Worm (Caenorhabditis elegans) whole organism, midembryonic: ENCODE measurements around the gene srw-29.
A peak's percentile ranks its signal among the peaks of the same experiment; 100 is the strongest.

Experiments
- T22C8.4 ChIP-seq: fragments of 200-800 bp; sonication (Bioruptor generic); IDR thresholded peaks from 2 replicates; pipeline ENCODE4 v1.3.6; 2022; ENCODE audit warnings: missing genetic modification characterization, missing compliant biosample characterization
- cog-1 ChIP-seq: sonication (generic microtip); optimal IDR thresholded peaks from 2 replicates; lab custom pipeline; 2016; ENCODE audit warnings: missing genetic modification characterization, missing compliant biosample characterization
- flt-1 ChIP-seq: fragments of 200-800 bp; sonication (Bioruptor generic); IDR thresholded peaks from 2 replicates; pipeline ENCODE4 v1.3.6; 2022; ENCODE audit warnings: missing genetic modification characterization, missing compliant biosample characterization
- klf-2 ChIP-seq: fragments of 200-800 bp; sonication (Bioruptor generic); conservative IDR thresholded peaks from 2 replicates; pipeline ENCODE4 v1.3.6; 2022; ENCODE audit warnings: missing genetic modification reagents, missing genetic modification characterization, missing compliant biosample characterization
- med-1 ChIP-seq: sonication (generic microtip); optimal IDR thresholded peaks from 2 replicates; lab custom pipeline; 2017; ENCODE audit warnings: missing genetic modification characterization, mild to moderate bottlenecking, missing compliant biosample characterization, antibody characterized with exemption, missing genetic modification reagents; ENCODE audit not compliant: insufficient read depth
- ref-1 ChIP-seq: fragments of 200-800 bp; sonication (Bioruptor generic); conservative IDR thresholded peaks from 2 replicates; pipeline ENCODE4 v1.3.6; 2022; ENCODE audit warnings: missing genetic modification reagents, missing genetic modification characterization, missing compliant biosample characterization
- tab-1 ChIP-seq: fragments of 200-800 bp; sonication (Bioruptor generic); IDR thresholded peaks from 2 replicates; pipeline ENCODE4 v1.3.6; 2022; ENCODE audit warnings: missing genetic modification characterization, missing compliant biosample characterization
- ztf-23 ChIP-seq: fragments of 200-800 bp; sonication (Bioruptor generic); IDR thresholded peaks from 2 replicates; pipeline ENCODE4 v1.3.6; 2022; ENCODE audit warnings: missing genetic modification reagents, missing genetic modification characterization, missing compliant biosample characterization
- ztf-29 ChIP-seq: fragments of 200-800 bp; sonication (Bioruptor generic); IDR thresholded peaks from 2 replicates; pipeline ENCODE4 v1.3.6; 2022; ENCODE audit warnings: missing genetic modification reagents, missing genetic modification characterization, missing compliant biosample characterization

Gene srw-29

DNA sequence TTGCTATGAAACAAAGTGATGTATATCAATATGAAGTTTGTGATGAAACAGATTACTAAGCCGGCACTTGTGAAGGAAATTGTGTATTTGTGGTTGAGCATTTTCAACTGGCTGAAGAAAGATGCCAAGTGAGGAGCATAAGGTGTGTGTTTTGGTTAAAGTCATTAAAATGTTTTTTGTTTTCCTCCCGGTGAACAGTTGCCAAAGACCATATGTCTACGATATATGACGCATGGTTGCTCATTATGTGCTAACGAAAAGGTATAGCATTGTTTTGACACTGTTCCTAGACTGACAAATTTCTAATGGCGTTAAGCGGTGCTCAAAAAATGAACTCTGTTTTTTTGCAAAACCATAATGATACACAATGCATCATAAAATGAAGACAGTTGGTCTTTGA is 7.3 kb downstream of the srw-29 start, which contains the start of gene str-55:
TSS of gene str-55 (minus strand) at position 101 of the 400 bp plus-strand sequence.
- TF ChIP-seq flt-1 (no peak), ztf-23 (GFP tag; lab: Robert Waterston, UW) (no peak), tab-1 (GFP tag; lab: Robert Waterston, UW) (no peak), klf-2 (GFP tag; lab: Robert Waterston, UW) (no peak), cog-1 (tag; lab: Kevin White, UChicago) (no peak), ztf-29 (GFP tag; lab: Robert Waterston, UW) (no peak), med-1 (GFP tag; lab: Kevin White, UChicago) (no peak), T22C8.4 (no peak), ref-1 (GFP tag; lab: Robert Waterston, UW) (no peak)

DNA sequence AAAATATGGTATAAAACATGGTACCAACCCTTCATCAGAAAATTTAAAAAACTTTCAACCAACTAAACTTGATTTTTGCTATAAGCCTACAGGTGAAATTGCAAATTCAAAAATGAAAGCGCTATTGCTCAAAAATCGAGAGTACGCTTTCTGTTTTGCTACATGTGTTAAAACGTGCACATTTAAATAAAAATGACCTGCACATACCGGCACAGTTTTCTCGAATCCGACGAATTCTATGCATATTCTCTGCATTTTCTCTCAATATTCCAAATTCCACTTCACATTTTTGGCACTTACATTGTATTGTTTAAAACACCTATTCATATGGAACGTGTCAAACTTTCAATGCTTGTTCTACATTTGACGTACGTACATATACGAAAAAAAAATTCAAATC is 13.8 kb downstream of the srw-29 start, which contains the start of gene srh-145:
TSS of gene srh-145 (plus strand) at position 193 of the 400 bp plus-strand sequence.
- TF ChIP-seq T22C8.4: no peak
- TF ChIP-seq klf-2 (GFP tag; lab: Robert Waterston, UW): no peak
- TF ChIP-seq ztf-23 (GFP tag; lab: Robert Waterston, UW): no peak
- TF ChIP-seq flt-1: no peak
- TF ChIP-seq med-1 (GFP tag; lab: Kevin White, UChicago): no peak
- no peak for TF ChIP-seq ref-1 (GFP tag; lab: Robert Waterston, UW)
- no peak for TF ChIP-seq ztf-29 (GFP tag; lab: Robert Waterston, UW)
- TF ChIP-seq tab-1 (GFP tag; lab: Robert Waterston, UW): no peak
- TF ChIP-seq cog-1 (tag; lab: Kevin White, UChicago): no peak

DNA sequence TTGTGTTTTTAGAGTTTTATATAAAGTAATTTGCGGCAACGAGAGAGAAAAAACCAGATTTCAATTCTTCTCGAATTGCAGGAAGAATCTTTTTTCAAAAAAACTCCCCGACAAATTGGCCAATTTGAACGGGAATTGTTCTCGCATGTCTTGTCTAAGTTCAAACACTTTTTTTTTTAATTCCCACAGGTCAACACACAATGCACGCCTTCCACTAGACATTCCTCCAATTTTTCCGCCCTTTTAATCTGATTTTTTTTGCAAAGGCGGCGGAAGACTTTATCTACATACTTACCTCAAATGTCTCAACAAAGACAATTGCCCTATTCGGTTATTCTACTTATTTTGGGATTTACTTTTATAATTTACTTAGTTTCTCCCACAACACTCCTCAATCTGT is 16.7 kb downstream of the srw-29 start, which contains the start of gene F26D2.3:
TSS of gene F26D2.3 (plus strand) at position 301 of the 400 bp plus-strand sequence.
- TF ChIP-seq klf-2 (GFP tag; lab: Robert Waterston, UW) (no peak), cog-1 (tag; lab: Kevin White, UChicago) (no peak), ztf-29 (GFP tag; lab: Robert Waterston, UW) (no peak), T22C8.4 (no peak)

DNA sequence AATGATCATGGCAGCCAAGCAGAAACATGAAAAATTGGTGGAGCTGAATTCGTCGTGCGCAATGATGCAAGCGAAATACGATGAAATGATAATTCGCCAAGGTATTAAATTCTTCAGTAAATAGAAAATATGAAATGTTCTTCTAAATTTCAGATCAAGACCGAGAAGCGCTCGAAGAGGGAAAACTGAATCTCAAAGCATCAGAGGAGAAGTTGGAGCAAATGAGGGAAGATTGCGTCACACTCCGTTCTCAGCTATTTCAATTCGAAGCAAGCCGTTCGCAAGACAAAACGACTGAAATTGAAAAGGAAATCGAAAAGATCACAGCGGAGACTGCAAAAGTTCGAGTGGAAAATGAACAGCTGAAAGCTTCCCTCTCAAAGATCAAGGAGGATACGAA is 18.0 kb downstream of the srw-29 start:
- TF ChIP-seq ztf-29 (GFP tag; lab: Robert Waterston, UW) (no peak), ref-1 (GFP tag; lab: Robert Waterston, UW) (no peak), cog-1 (tag; lab: Kevin White, UChicago) (no peak), T22C8.4 (no peak), klf-2 (GFP tag; lab: Robert Waterston, UW) (no peak), flt-1 (no peak), ztf-23 (GFP tag; lab: Robert Waterston, UW) (no peak)

DNA sequence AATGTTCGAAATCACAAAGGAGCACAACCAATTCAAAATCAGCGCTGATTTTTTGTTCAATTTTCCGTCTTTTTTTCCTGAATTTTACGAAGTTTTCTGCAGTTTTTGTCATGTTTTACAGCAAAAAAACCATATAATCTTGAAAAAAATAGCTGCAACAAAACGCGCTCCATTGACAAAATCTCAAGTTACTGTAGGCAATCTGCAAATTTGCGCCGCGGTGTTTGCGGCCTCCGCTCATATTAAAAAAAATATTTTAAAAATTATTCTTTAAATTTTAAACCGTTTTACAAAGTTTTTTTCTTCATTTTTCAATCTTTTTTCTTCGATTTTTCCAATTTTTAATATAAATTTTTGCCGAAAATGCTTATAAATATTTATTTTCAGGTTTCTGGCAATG is 19.0 kb downstream of the srw-29 start:
- no peak for TF ChIP-seq flt-1
- no peak for TF ChIP-seq ref-1 (GFP tag; lab: Robert Waterston, UW)
- TF ChIP-seq ztf-29 (GFP tag; lab: Robert Waterston, UW): no peak
- TF ChIP-seq tab-1 (GFP tag; lab: Robert Waterston, UW): no peak
- no peak for TF ChIP-seq T22C8.4
- TF ChIP-seq ztf-23 (GFP tag; lab: Robert Waterston, UW): no peak
- TF ChIP-seq cog-1 (tag; lab: Kevin White, UChicago): no peak
- TF ChIP-seq klf-2 (GFP tag; lab: Robert Waterston, UW): no peak
- no peak for TF ChIP-seq med-1 (GFP tag; lab: Kevin White, UChicago)

DNA sequence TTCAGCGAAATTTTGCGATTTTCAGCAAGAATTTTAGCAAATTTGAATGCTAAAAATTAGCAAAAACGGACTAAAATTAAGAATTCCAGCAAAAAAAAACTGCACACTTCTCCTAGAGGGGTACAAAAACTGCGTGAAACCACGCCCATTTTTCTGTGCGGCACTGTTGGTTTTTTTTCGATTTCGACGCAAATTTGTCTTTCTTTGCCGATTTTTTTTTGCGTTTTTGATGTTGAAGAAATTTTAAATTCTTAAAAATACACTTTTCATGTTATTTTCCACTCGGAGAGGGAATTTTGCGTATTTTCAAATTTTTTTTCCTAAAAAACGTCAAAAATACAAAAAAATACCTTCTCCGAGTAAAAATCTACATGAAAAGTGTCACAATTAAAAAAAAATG is 20.4 kb downstream of the srw-29 start, which contains the start of gene syp-1:
TSS of gene syp-1 (plus strand) at position 301 of the 400 bp plus-strand sequence.
- TF ChIP-seq cog-1 (tag; lab: Kevin White, UChicago): no peak
- no peak for TF ChIP-seq flt-1
- no peak for TF ChIP-seq ref-1 (GFP tag; lab: Robert Waterston, UW)
- TF ChIP-seq T22C8.4: no peak
- TF ChIP-seq tab-1 (GFP tag; lab: Robert Waterston, UW): no peak

DNA sequence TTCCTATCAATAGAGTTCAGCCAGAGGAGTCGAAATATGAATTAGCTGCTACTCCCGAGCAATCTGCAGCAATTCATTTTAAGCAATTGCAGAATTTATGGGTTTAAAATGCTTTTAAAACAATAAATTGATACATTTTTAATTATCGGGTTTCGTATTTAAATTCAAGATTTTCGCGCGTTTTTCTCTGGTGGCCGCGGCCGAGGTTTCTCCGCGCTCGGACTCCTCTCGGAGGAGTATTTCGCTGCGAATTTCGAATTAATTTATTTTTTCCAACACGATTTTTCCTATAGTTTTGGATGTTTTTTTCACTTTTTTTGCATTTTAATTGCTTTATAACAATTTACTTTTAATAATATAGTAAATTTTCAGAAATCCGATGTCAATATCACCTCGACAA is 22.8 kb downstream of the srw-29 start, which contains the start of gene F13A7.14:
TSS of gene F13A7.14 (plus strand) at position 373 of the 400 bp plus-strand sequence.
- TF ChIP-seq tab-1 (GFP tag; lab: Robert Waterston, UW) (no peak), flt-1 (peak; percentile 74), ref-1 (GFP tag; lab: Robert Waterston, UW) (no peak), ztf-29 (GFP tag; lab: Robert Waterston, UW) (no peak), cog-1 (tag; lab: Kevin White, UChicago) (peak; percentile 9), klf-2 (GFP tag; lab: Robert Waterston, UW) (no peak), ztf-23 (GFP tag; lab: Robert Waterston, UW) (peak; percentile 81), T22C8.4 (no peak), med-1 (GFP tag; lab: Kevin White, UChicago) (no peak)

DNA sequence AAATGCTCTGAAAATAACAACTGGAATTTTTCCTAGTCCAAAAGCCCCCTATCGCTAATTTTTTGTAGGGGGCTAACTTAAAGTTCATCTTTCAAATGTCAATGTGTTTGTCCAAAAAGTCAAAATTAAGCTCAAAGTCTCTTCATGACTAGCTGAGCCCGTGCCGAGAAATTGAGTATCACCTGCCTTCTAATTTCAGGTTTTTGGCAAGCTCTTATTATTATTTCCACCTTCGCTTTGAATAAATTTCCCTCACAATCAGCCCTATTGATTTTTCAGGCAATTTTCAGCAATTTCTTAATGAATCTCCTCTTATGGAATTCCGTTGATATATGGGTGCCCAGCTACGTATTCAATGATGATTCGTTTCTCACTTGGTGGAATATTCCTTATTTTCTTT is 24.9 kb downstream of the srw-29 start, which contains the start of gene sre-36:
TSS of gene sre-36 (plus strand) at position 301 of the 400 bp plus-strand sequence.
- TF ChIP-seq T22C8.4: no peak
- TF ChIP-seq ztf-23 (GFP tag; lab: Robert Waterston, UW): no peak
- no peak for TF ChIP-seq ref-1 (GFP tag; lab: Robert Waterston, UW)
- TF ChIP-seq ztf-29 (GFP tag; lab: Robert Waterston, UW): no peak
- no peak for TF ChIP-seq cog-1 (tag; lab: Kevin White, UChicago)
- TF ChIP-seq klf-2 (GFP tag; lab: Robert Waterston, UW): no peak
- no peak for TF ChIP-seq med-1 (GFP tag; lab: Kevin White, UChicago)
- TF ChIP-seq flt-1: no peak
- TF ChIP-seq tab-1 (GFP tag; lab: Robert Waterston, UW): no peak

DNA sequence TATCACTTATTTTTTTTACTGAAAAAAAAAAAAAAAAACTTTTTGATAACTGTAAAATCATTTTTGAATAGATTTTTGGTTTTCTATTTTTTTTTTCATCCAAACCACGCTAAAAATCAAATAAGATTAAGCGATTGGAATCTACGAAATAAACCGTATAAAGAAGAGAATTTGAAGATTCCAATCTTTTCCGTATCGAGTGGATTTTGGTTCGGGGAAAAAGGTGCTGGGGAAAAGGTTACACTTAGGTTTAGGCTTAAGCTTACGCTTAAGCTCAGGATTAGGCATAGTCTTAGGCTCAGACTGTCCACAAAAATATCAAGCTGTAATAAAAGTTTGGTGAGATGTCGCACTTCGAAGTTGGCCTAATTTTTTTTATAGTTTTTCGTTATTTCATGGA is 28.6 kb downstream of the srw-29 start, which contains the start of gene F13A7.12:
TSS of gene F13A7.12 (plus strand) at position 301 of the 400 bp plus-strand sequence.
- TF ChIP-seq klf-2 (GFP tag; lab: Robert Waterston, UW): no peak
- TF ChIP-seq ztf-29 (GFP tag; lab: Robert Waterston, UW): peak; percentile 30; the same call in 1 of the 2 replicates

DNA sequence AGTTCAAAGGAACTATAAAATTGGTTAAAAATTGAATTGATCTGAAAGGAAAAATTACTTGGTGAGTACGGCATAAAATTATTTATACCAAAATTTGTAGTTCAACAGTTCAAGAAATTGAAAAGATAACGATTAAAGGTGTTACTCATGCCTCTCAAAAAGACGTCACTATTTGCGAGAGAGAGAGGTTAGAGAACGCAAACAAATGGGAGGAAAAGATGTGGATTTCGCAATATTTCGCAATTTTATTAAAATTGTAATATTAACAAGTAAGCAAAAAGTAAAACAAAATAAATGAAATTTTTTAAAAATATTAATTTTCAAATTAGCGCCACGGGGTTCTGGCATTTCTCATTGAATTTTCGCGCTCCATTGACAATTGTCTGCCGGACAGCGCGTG is 29.2 kb downstream of the srw-29 start, which contains the start of gene F13A7.11:
TSS of gene F13A7.11 (minus strand) at position 174 of the 400 bp plus-strand sequence.
- TF ChIP-seq ztf-29 (GFP tag; lab: Robert Waterston, UW): no peak
- TF ChIP-seq T22C8.4: no peak
- TF ChIP-seq ztf-23 (GFP tag; lab: Robert Waterston, UW): no peak
- no peak for TF ChIP-seq ref-1 (GFP tag; lab: Robert Waterston, UW)
- TF ChIP-seq tab-1 (GFP tag; lab: Robert Waterston, UW): no peak
- no peak for TF ChIP-seq cog-1 (tag; lab: Kevin White, UChicago)
- TF ChIP-seq klf-2 (GFP tag; lab: Robert Waterston, UW): no peak
- TF ChIP-seq flt-1: no peak
- no peak for TF ChIP-seq med-1 (GFP tag; lab: Kevin White, UChicago)
